Worm (Caenorhabditis elegans): Measurements from ENCODE around the gene C54H2.4.

Gene C54H2.4

ce11 chrX:5813030-5813429, 42.5 kb upstream of the C54H2.4 start (continued):
- TF ChIP-seq mep-1 (tag; optimal IDR thresholded peaks at IDR 0.05) = peak; percentile 23

ce11 chrX:5811997-5812562, 41.5 kb upstream of the C54H2.4 start:
- no peak for TF ChIP-seq gei-8 (GFP tag; optimal IDR thresholded peaks at IDR 0.05)
- TF ChIP-seq fkh-10 (GFP tag; optimal IDR thresholded peaks at IDR 0.05) = peak; percentile 55
- peak; percentile 94 for TF ChIP-seq aha-1 (tag)
- no peak for TF ChIP-seq snpc-4 (tag; optimal IDR thresholded peaks at IDR 0.05)
- TF ChIP-seq unc-39 (tag; optimal IDR thresholded peaks at IDR 0.05) = no peak
- TF ChIP-seq ceh-44 (GFP tag; IDR thresholded peaks at IDR 0.05) = no peak
- TF ChIP-seq unc-62 (GFP tag; optimal IDR thresholded peaks at IDR 0.05 in 1 of 2) = peak in 1 of 2 experiments; percentile 88
- TF ChIP-seq unc-62 (tag; optimal IDR thresholded peaks at IDR 0.05) = no peak
- TF ChIP-seq set-16 (GFP tag; IDR thresholded peaks at IDR 0.05) = peak; percentile 83
- no peak for TF ChIP-seq D1046.2 (GFP tag; IDR thresholded peaks at IDR 0.05)
- peak; percentile 63 for TF ChIP-seq mep-1 (tag; optimal IDR thresholded peaks at IDR 0.05)
- TF ChIP-seq ceh-62 (tag; optimal IDR thresholded peaks at IDR 0.05) = no peak
- TF ChIP-seq nhr-41 (GFP tag; IDR thresholded peaks at IDR 0.05) = no peak
- no peak for TF ChIP-seq zfp-3 (GFP tag; conservative IDR thresholded peaks at IDR 0.05)
- TF ChIP-seq madf-5 (GFP tag; IDR thresholded peaks at IDR 0.05) = no peak
- TF ChIP-seq pqm-1 (tag; optimal IDR thresholded peaks at IDR 0.05) = no peak
- TF ChIP-seq unc-130 (GFP tag; optimal IDR thresholded peaks at IDR 0.05) = no peak
- no peak for TF ChIP-seq lin-1 (GFP tag; IDR thresholded peaks at IDR 0.05)
- TF ChIP-seq mdt-29 (GFP tag; IDR thresholded peaks at IDR 0.05) = no peak
- no peak for TF ChIP-seq nhr-76 (tag; optimal IDR thresholded peaks at IDR 0.05)
- peak; percentile 79; the same call in 1 of the 2 replicates for TF ChIP-seq T26A8.4 (GFP tag; IDR thresholded peaks at IDR 0.05)
- TF ChIP-seq Y105C5A.15 (GFP tag; IDR thresholded peaks at IDR 0.05) = no peak
- no peak for TF ChIP-seq ztf-7 (tag; optimal IDR thresholded peaks at IDR 0.05)
- TF ChIP-seq egl-43 (GFP tag; IDR thresholded peaks at IDR 0.05) = no peak
- TF ChIP-seq R02D3.7 (tag; optimal IDR thresholded peaks at IDR 0.05) = no peak
- TF ChIP-seq nhr-25 (tag; optimal IDR thresholded peaks at IDR 0.05; ENCODE audit: borderline replicate concordance, insufficient read depth) = no peak
- no peak for TF ChIP-seq ama-1 (optimal IDR thresholded peaks at IDR 0.05)
- no peak for TF ChIP-seq zip-2 (tag; optimal IDR thresholded peaks at IDR 0.05)
- TF ChIP-seq skn-1 (tag; optimal IDR thresholded peaks at IDR 0.05) = no peak
- no peak for TF ChIP-seq lin-39 (tag; optimal IDR thresholded peaks at IDR 0.05)
- TF ChIP-seq daf-12 (tag; optimal IDR thresholded peaks at IDR 0.05) = no peak
- TF ChIP-seq daf-19 (GFP tag; conservative IDR thresholded peaks at IDR 0.05) = no peak
- no peak for TF ChIP-seq ZK546.5 (tag; optimal IDR thresholded peaks at IDR 0.05)
- 0 out of 2 replicates have a peak, but pooled peaks have one; percentile 9 for TF ChIP-seq mxl-2 (GFP tag; conservative IDR thresholded peaks at IDR 0.05)
- no peak for TF ChIP-seq vab-7 (GFP tag; IDR thresholded peaks at IDR 0.05)
- TF ChIP-seq snpc-1.2 (GFP tag; IDR thresholded peaks at IDR 0.05) = no peak
- TF ChIP-seq ZK337.2 (GFP tag; IDR thresholded peaks at IDR 0.05) = no peak
- no peak for TF ChIP-seq zfp-2 (tag; optimal IDR thresholded peaks at IDR 0.05)
- peak; percentile 84 for TF ChIP-seq hlh-30 (tag; optimal IDR thresholded peaks at IDR 0.05; ENCODE audit: insufficient read depth)
- TF ChIP-seq nhr-48 (tag; optimal IDR thresholded peaks at IDR 0.05) = peak; percentile 86
- TF ChIP-seq aly-2 (tag; optimal IDR thresholded peaks at IDR 0.05) = no peak
- no peak for TF ChIP-seq spr-3 (GFP tag; optimal IDR thresholded peaks at IDR 0.05)
- no peak for TF ChIP-seq Y48G9A.11 (GFP tag; IDR thresholded peaks at IDR 0.05)
- TF ChIP-seq ceh-20 (GFP tag; IDR thresholded peaks at IDR 0.05) = no peak
- no peak for TF ChIP-seq F49E8.2 (tag; optimal IDR thresholded peaks at IDR 0.05; ENCODE audit: borderline replicate concordance)
- TF ChIP-seq dmd-8 (GFP tag; IDR thresholded peaks at IDR 0.05) = no peak
- TF ChIP-seq zag-1 (tag; optimal IDR thresholded peaks at IDR 0.05) = no peak
- TF ChIP-seq arid-1 (GFP tag; conservative IDR thresholded peaks at IDR 0.05) = no peak; the same call in 1 of the 2 replicates
- peak; percentile 69 for TF ChIP-seq ceh-32 (tag; optimal IDR thresholded peaks at IDR 0.05; ENCODE audit: poor library complexity)
- TF ChIP-seq fos-1 (tag; optimal IDR thresholded peaks at IDR 0.05) = no peak

Measured in whole organism, L4 larva.